Worm (Caenorhabditis elegans) whole organism, late embryonic: ENCODE data around the gene T10B5.7.

Experiments
- C38D4.7 ChIP-seq: fragments of 200-800 bp; sonication (Bioruptor generic); optimal IDR thresholded peaks from 2 replicates; lab custom pipeline; 2018; ENCODE audit warnings: mild to moderate bottlenecking, missing genetic modification characterization, moderate library complexity, missing compliant biosample characterization
- ceh-18 ChIP-seq: sonication (generic microtip); optimal IDR thresholded peaks from 2 replicates; lab custom pipeline; 2016; ENCODE audit warnings: missing genetic modification characterization, missing compliant biosample characterization
- ceh-48 ChIP-seq: sonication (generic microtip); optimal IDR thresholded peaks from 2 replicates; lab custom pipeline; 2016; ENCODE audit warnings: missing genetic modification characterization, inconsistent platforms, missing compliant biosample characterization
- elt-2 ChIP-seq: sonication (generic microtip); optimal IDR thresholded peaks from 2 replicates; lab custom pipeline; 2016; ENCODE audit warnings: missing genetic modification reagents, missing genetic modification characterization, missing compliant biosample characterization
- fkh-10 ChIP-seq: fragments of 150-350 bp; optimal IDR thresholded peaks from 2 replicates; lab custom pipeline; 2014; ENCODE audit warnings: missing biosample characterization, missing genetic modification reagents, missing genetic modification characterization
- hlh-15 ChIP-seq: sonication (generic microtip); optimal IDR thresholded peaks from 2 replicates; lab custom pipeline; 2016; ENCODE audit warnings: missing genetic modification characterization, missing compliant biosample characterization
- hlh-8 ChIP-seq: sonication (generic microtip); optimal IDR thresholded peaks from 2 replicates; lab custom pipeline; 2016; ENCODE audit warnings: missing genotype, missing genetic modification characterization, missing compliant biosample characterization
- pag-3 ChIP-seq: sonication (generic microtip); optimal IDR thresholded peaks from 2 replicates; lab custom pipeline; 2016; ENCODE audit warnings: missing compliant biosample characterization, missing genetic modification characterization, borderline replicate concordance
- pax-1 ChIP-seq: fragments of 150-350 bp; optimal IDR thresholded peaks from 2 replicates; lab custom pipeline; 2014; ENCODE audit warnings: missing biosample characterization, missing genetic modification characterization
- pqm-1 ChIP-seq: sonication (generic microtip); optimal IDR thresholded peaks from 2 replicates; lab custom pipeline; 2016; ENCODE audit warnings: missing genetic modification characterization, missing compliant biosample characterization
- tbx-2 ChIP-seq: sonication (generic microtip); optimal IDR thresholded peaks from 2 replicates; lab custom pipeline; 2016; ENCODE audit warnings: missing genetic modification characterization, missing compliant biosample characterization
- tbx-7 ChIP-seq: sonication (generic microtip); optimal IDR thresholded peaks from 2 replicates; lab custom pipeline; 2016; ENCODE audit warnings: missing genotype, missing genetic modification characterization, missing compliant biosample characterization
- unc-55 ChIP-seq: sonication (generic microtip); optimal IDR thresholded peaks from 2 replicates; lab custom pipeline; 2017; ENCODE audit warnings: missing biosample characterization, missing genetic modification reagents, missing genetic modification characterization

DNA sequence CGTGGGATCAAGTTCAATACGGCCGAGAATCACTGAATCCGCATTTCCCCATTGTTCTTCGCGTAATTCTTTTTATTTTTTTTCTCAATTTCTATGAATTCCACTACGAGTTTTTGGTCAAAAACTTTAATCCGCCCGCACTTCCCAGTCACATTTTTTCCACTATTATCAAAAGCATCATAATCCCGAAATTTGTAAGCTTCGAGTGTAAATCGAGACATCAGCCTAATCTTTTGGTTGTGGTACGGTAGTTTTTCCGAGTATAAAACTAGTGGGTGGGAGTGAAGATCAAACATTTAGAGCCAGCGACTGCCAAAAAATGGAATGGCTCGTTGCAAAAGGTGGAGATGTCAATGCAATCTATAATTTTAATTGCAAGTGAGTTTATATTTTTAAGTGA lies 38.8 kb upstream of the T10B5.7 start, which contains the start of gene srt-42:
- TF ChIP-seq tbx-2 (tag; lab: Kevin White, UChicago) (no peak), tbx-7 (tag; lab: Kevin White, UChicago) (no peak), ceh-18 (no peak), elt-2 (tag; lab: Kevin White, UChicago) (no peak), fkh-10 (GFP tag; lab: Kevin White, UChicago) (no peak), pag-3 (tag; lab: Kevin White, UChicago) (no peak), hlh-15 (no peak), pax-1 (tag; lab: Kevin White, UChicago) (no peak), pqm-1 (tag; lab: Kevin White, UChicago) (no peak), unc-55 (GFP tag; lab: Kevin White, UChicago) (no peak), hlh-8 (tag; lab: Kevin White, UChicago) (no peak), C38D4.7 (GFP tag; lab: Kevin White, UChicago) (no peak), ceh-48 (tag; lab: Kevin White, UChicago) (no peak)
